Fruit fly (Drosophila melanogaster): ENCODE measurements around the gene capt.

The capt gene

dm6 chr2L:1157679-1158518 lies at the start of gene capt (continued):
- TF ChIP-seq MTF-1 (GFP tag; optimal IDR thresholded peaks at IDR 0.05; ENCODE audit: borderline replicate concordance) (no peak), CG34224 (GFP tag; IDR thresholded peaks at IDR 0.05; ENCODE audit: partially characterized antibody) (no peak), CG12659 (GFP tag; optimal IDR thresholded peaks at IDR 0.05) (peak; percentile 28), shn (GFP tag; optimal IDR thresholded peaks at IDR 0.05) (no peak), CG17186 (GFP tag; optimal IDR thresholded peaks at IDR 0.05) (no peak), Dll (GFP tag; IDR thresholded peaks at IDR 0.05; ENCODE audit: partially characterized antibody) (no peak), sisA (GFP tag; IDR thresholded peaks at IDR 0.05) (peak; percentile 21; the same call in 1 of the 2 replicates), Vsx1 (GFP tag; optimal IDR thresholded peaks at IDR 0.05) (no peak), CG1832 (GFP tag; optimal IDR thresholded peaks at IDR 0.05) (no peak), CrebB (tag; optimal IDR thresholded peaks at IDR 0.05) (no peak), CG32767 (GFP tag; IDR thresholded peaks at IDR 0.05) (no peak), CG6765 (GFP tag; optimal IDR thresholded peaks at IDR 0.05) (no peak), CG16863 (GFP tag; optimal IDR thresholded peaks at IDR 0.05) (peak; percentile 12), Nf-YB (GFP tag; optimal IDR thresholded peaks at IDR 0.05) (no peak), CG10274 (GFP tag; optimal IDR thresholded peaks at IDR 0.05) (no peak), da (GFP tag; optimal IDR thresholded peaks at IDR 0.05) (no peak), Hsf (GFP tag; optimal IDR thresholded peaks at IDR 0.05) (peak; percentile 62), CG10147 (GFP tag; optimal IDR thresholded peaks at IDR 0.05) (no peak), fd64A (GFP tag; optimal IDR thresholded peaks at IDR 0.05) (no peak), run (tag; optimal IDR thresholded peaks at IDR 0.05) (no peak), Atf3 (GFP tag; optimal IDR thresholded peaks at IDR 0.05) (no peak), dimm (GFP tag; IDR thresholded peaks at IDR 0.05) (no peak), tin (GFP tag; optimal IDR thresholded peaks at IDR 0.05) (no peak), wdn (GFP tag; IDR thresholded peaks at IDR 0.05) (no peak), Dad (GFP tag; optimal IDR thresholded peaks at IDR 0.05) (no peak), Ssrp (tag; optimal IDR thresholded peaks at IDR 0.05) (peak; percentile 22), oc (tag; optimal IDR thresholded peaks at IDR 0.05) (no peak), Side (GFP tag; optimal IDR thresholded peaks at IDR 0.05) (no peak), CG10267 (tag; optimal IDR thresholded peaks at IDR 0.05) (peak; percentile 21), Poxn (GFP tag; IDR thresholded peaks at IDR 0.05) (no peak), CG10959 (GFP tag; IDR thresholded peaks at IDR 0.05) (peak; percentile 89), sob (GFP tag; IDR thresholded peaks at IDR 0.05) (peak; percentile 8; the same call in 1 of the 2 replicates), H2.0 (GFP tag; IDR thresholded peaks at IDR 0.05) (0 out of 2 replicates have a peak, but pooled peaks have one; percentile 7), Sox100B (GFP tag; optimal IDR thresholded peaks at IDR 0.05) (no peak), Max (GFP tag; optimal IDR thresholded peaks at IDR 0.05) (no peak), nerfin-2 (GFP tag; IDR thresholded peaks at IDR 0.05; ENCODE audit: partially characterized antibody) (no peak), tio (GFP tag; optimal IDR thresholded peaks at IDR 0.05) (no peak), HmgD (GFP tag; optimal IDR thresholded peaks at IDR 0.05) (no peak), CG1603 (tag; optimal IDR thresholded peaks at IDR 0.05) (peak; percentile 39), CG11085 (GFP tag; IDR thresholded peaks at IDR 0.05) (no peak), Six4 (GFP tag; optimal IDR thresholded peaks at IDR 0.05) (no peak), CG18764 (GFP tag; optimal IDR thresholded peaks at IDR 0.05) (no peak), amos (GFP tag; IDR thresholded peaks at IDR 0.05; ENCODE audit: partially characterized antibody) (no peak), ap (GFP tag; IDR thresholded peaks at IDR 0.05) (no peak), zen2 (GFP tag; IDR thresholded peaks at IDR 0.05; ENCODE audit: partially characterized antibody) (no peak), sim (GFP tag; IDR thresholded peaks at IDR 0.05) (no peak), CG3065 (GFP tag; optimal IDR thresholded peaks at IDR 0.05) (no peak), fru (optimal IDR thresholded peaks at IDR 0.05) (no peak), CG18011 (GFP tag; optimal IDR thresholded peaks at IDR 0.05) (no peak)
